Worm (Caenorhabditis elegans) whole organism, midembryonic: ENCODE data around the gene istr-1.

ENCODE experiments used
- T22C8.4 ChIP-seq: fragments of 200-800 bp; sonication (Bioruptor generic); IDR thresholded peaks from 2 replicates; pipeline ENCODE4 v1.3.6; 2022; ENCODE audit warnings: missing genetic modification characterization, missing compliant biosample characterization
- cog-1 ChIP-seq: sonication (generic microtip); optimal IDR thresholded peaks from 2 replicates; lab custom pipeline; 2016; ENCODE audit warnings: missing genetic modification characterization, missing compliant biosample characterization
- flt-1 ChIP-seq: fragments of 200-800 bp; sonication (Bioruptor generic); IDR thresholded peaks from 2 replicates; pipeline ENCODE4 v1.3.6; 2022; ENCODE audit warnings: missing genetic modification characterization, missing compliant biosample characterization
- med-1 ChIP-seq: sonication (generic microtip); optimal IDR thresholded peaks from 2 replicates; lab custom pipeline; 2017; ENCODE audit warnings: missing genetic modification characterization, mild to moderate bottlenecking, missing compliant biosample characterization, antibody characterized with exemption, missing genetic modification reagents; ENCODE audit not compliant: insufficient read depth
- ref-1 ChIP-seq: fragments of 200-800 bp; sonication (Bioruptor generic); conservative IDR thresholded peaks from 2 replicates; pipeline ENCODE4 v1.3.6; 2022; ENCODE audit warnings: missing genetic modification reagents, missing genetic modification characterization, missing compliant biosample characterization
- tab-1 ChIP-seq: fragments of 200-800 bp; sonication (Bioruptor generic); IDR thresholded peaks from 2 replicates; pipeline ENCODE4 v1.3.6; 2022; ENCODE audit warnings: missing genetic modification characterization, missing compliant biosample characterization
- ztf-23 ChIP-seq: fragments of 200-800 bp; sonication (Bioruptor generic); IDR thresholded peaks from 2 replicates; pipeline ENCODE4 v1.3.6; 2022; ENCODE audit warnings: missing genetic modification reagents, missing genetic modification characterization, missing compliant biosample characterization
- ztf-29 ChIP-seq: fragments of 200-800 bp; sonication (Bioruptor generic); IDR thresholded peaks from 2 replicates; pipeline ENCODE4 v1.3.6; 2022; ENCODE audit warnings: missing genetic modification reagents, missing genetic modification characterization, missing compliant biosample characterization

- TF ChIP-seq med-1 (GFP tag; lab: Kevin White, UChicago) (no peak), ref-1 (GFP tag; lab: Robert Waterston, UW) (no peak), tab-1 (no peak), T22C8.4 (GFP tag; lab: Robert Waterston, UW) (no peak), ztf-23 (GFP tag; lab: Robert Waterston, UW) (no peak), cog-1 (no peak), ztf-29 (GFP tag; lab: Robert Waterston, UW) (no peak), flt-1 (no peak)
Observed at ce11 chrV:12749558-12749957, 51.9 kb downstream of the istr-1 start.
